Worm (Caenorhabditis elegans) whole organism, mixed stage, embryonic: ENCODE measurements around the gene dpf-2.

Source experiments
- M03D4.4 ChIP-seq: sonication (generic microtip); optimal IDR thresholded peaks from 2 replicates; lab custom pipeline; 2017; ENCODE audit warnings: mild to moderate bottlenecking, missing genetic modification characterization, missing compliant biosample characterization
- blmp-1 ChIP-seq: fragments of 150-350 bp; optimal IDR thresholded peaks from 2 replicates; lab custom pipeline; 2014; ENCODE audit warnings: missing biosample characterization, missing genetic modification characterization
- ceh-39 ChIP-seq: fragments of 150-350 bp; optimal IDR thresholded peaks from 2 replicates; lab custom pipeline; 2014; ENCODE audit warnings: missing biosample characterization, missing genetic modification characterization
- ceh-43 ChIP-seq: fragments of 200-800 bp; sonication (Bioruptor generic); optimal IDR thresholded peaks from 2 replicates; lab custom pipeline; 2018; ENCODE audit warnings: mild to moderate bottlenecking, missing genetic modification characterization, moderate library complexity, missing compliant biosample characterization
- ces-1 ChIP-seq: fragments of 150-350 bp; optimal IDR thresholded peaks from 2 replicates; lab custom pipeline; 2014; ENCODE audit warnings: missing biosample characterization, missing genetic modification reagents, missing genetic modification characterization
- cnd-1 ChIP-seq: fragments of 200-800 bp; sonication (Bioruptor generic); optimal IDR thresholded peaks from 2 replicates; lab custom pipeline; 2018; ENCODE audit warnings: mild to moderate bottlenecking, missing genetic modification characterization, missing compliant biosample characterization
- drap-1 ChIP-seq: fragments of 200-800 bp; sonication (Bioruptor generic); optimal IDR thresholded peaks from 3 replicates; lab custom pipeline; 2018; ENCODE audit warnings: mild to moderate bottlenecking, missing genetic modification characterization, missing compliant biosample characterization
- elt-1 ChIP-seq: sonication (generic microtip); optimal IDR thresholded peaks from 2 replicates; lab custom pipeline; 2017; ENCODE audit warnings: missing genetic modification characterization, mild to moderate bottlenecking, missing compliant biosample characterization, antibody characterized with exemption, moderate library complexity, borderline replicate concordance; ENCODE audit not compliant: insufficient read depth
- elt-3 ChIP-seq: fragments of 150-350 bp; optimal IDR thresholded peaks from 2 replicates; lab custom pipeline; 2014; ENCODE audit warnings: missing biosample characterization, missing genetic modification characterization
- flh-1 ChIP-seq: fragments of 200-800 bp; sonication (Bioruptor generic); optimal IDR thresholded peaks from 2 replicates; lab custom pipeline; 2018; ENCODE audit warnings: mild to moderate bottlenecking, missing genetic modification characterization, moderate library complexity, missing compliant biosample characterization
- ham-2 ChIP-seq: fragments of 200-800 bp; sonication (Bioruptor generic); optimal IDR thresholded peaks from 2 replicates; lab custom pipeline; 2018; ENCODE audit warnings: mild to moderate bottlenecking, missing genetic modification characterization, missing compliant biosample characterization
- hlh-1 ChIP-seq: fragments of 150-350 bp; optimal IDR thresholded peaks from 2 replicates; lab custom pipeline; 2014; ENCODE audit warnings: missing biosample characterization, missing genetic modification reagents, missing genetic modification characterization
- lin-13 ChIP-seq: fragments of 150-350 bp; optimal IDR thresholded peaks from 2 replicates; lab custom pipeline; 2014; ENCODE audit warnings: missing biosample characterization, missing genetic modification characterization
- mab-5 ChIP-seq: fragments of 150-350 bp; optimal IDR thresholded peaks from 2 replicates; lab custom pipeline; 2014; ENCODE audit warnings: missing biosample characterization, missing genetic modification characterization
- mep-1 ChIP-seq: fragments of 150-350 bp; optimal IDR thresholded peaks from 2 replicates; lab custom pipeline; 2017; ENCODE audit warnings: missing biosample characterization, missing genetic modification reagents, missing genetic modification characterization, inconsistent platforms
- mls-2 ChIP-seq: sonication (generic microtip); optimal IDR thresholded peaks from 2 replicates; lab custom pipeline; 2016; ENCODE audit warnings: mild to moderate bottlenecking, missing genetic modification characterization, moderate library complexity, missing compliant biosample characterization
- nhr-12 ChIP-seq: fragments of 150-350 bp; optimal IDR thresholded peaks from 2 replicates; lab custom pipeline; 2014; ENCODE audit warnings: missing biosample characterization, missing genetic modification characterization
- nhr-2 ChIP-seq: fragments of 150-350 bp; optimal IDR thresholded peaks from 2 replicates; lab custom pipeline; 2014; ENCODE audit warnings: missing biosample characterization, missing genetic modification characterization
- nhr-237 ChIP-seq: fragments of 150-350 bp; optimal IDR thresholded peaks from 2 replicates; lab custom pipeline; 2014; ENCODE audit warnings: missing biosample characterization, missing genetic modification characterization
- sem-2 ChIP-seq: fragments of 200-800 bp; sonication (Bioruptor generic); optimal IDR thresholded peaks from 2 replicates; lab custom pipeline; 2018; ENCODE audit warnings: mild to moderate bottlenecking, missing genetic modification characterization, missing compliant biosample characterization
- sptf-1 ChIP-seq: sonication (generic microtip); optimal IDR thresholded peaks from 2 replicates; lab custom pipeline; 2017; ENCODE audit warnings: mild to moderate bottlenecking, missing genetic modification characterization, moderate library complexity, missing compliant biosample characterization
- tbx-8 ChIP-seq: fragments of 200-800 bp; sonication (Bioruptor generic); optimal IDR thresholded peaks from 2 replicates; lab custom pipeline; 2018; ENCODE audit warnings: mild to moderate bottlenecking, missing genetic modification characterization, moderate library complexity, missing compliant biosample characterization
- unc-39 ChIP-seq: fragments of 150-350 bp; optimal IDR thresholded peaks from 2 replicates; lab custom pipeline; 2014; ENCODE audit warnings: missing biosample characterization, missing genetic modification characterization
- unc-62 ChIP-seq: fragments of 150-350 bp; optimal IDR thresholded peaks from 2 replicates; lab custom pipeline; 2014; ENCODE audit warnings: missing biosample characterization, missing genetic modification reagents, missing genetic modification characterization
- zip-8 ChIP-seq: fragments of 150-350 bp; optimal IDR thresholded peaks from 2 replicates; lab custom pipeline; 2014; ENCODE audit warnings: missing biosample characterization, missing genetic modification characterization
- ztf-11 ChIP-seq: fragments of 150-350 bp; optimal IDR thresholded peaks from 2 replicates; lab custom pipeline; 2014; ENCODE audit warnings: missing biosample characterization, missing genetic modification characterization

Gene dpf-2

DNA sequence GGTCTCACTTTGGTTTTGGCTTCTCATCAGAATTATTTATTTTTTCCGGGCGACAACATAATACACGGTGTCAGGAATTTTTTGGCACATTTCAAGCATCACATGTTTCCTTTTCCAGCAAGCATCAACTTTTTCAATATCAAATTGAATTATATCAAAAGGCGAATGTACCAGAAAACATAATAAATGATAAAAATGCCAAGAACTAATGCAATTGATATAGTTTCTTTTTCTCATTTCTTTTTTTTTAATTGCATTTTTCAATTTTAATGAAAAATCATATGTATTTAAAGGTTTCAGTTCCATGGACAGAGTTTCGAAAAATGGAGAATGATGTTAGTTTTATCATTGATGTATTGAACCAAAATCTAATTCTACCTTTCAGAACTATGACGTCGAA, at the start of gene dpf-2:
dpf-2 (plus strand) TSS at position 301 of the 400 bp plus-strand sequence.
- TF ChIP-seq tbx-8 (GFP tag; lab: Kevin White, UChicago) (no peak), M03D4.4 (tag; lab: Kevin White, UChicago) (no peak), drap-1 (GFP tag; lab: Kevin White, UChicago) (no peak), mab-5 (tag; lab: Kevin White, UChicago) (no peak), hlh-1 (tag; lab: Kevin White, UChicago) (no peak), sptf-1 (tag; lab: Kevin White, UChicago) (no peak), unc-39 (no peak)

DNA sequence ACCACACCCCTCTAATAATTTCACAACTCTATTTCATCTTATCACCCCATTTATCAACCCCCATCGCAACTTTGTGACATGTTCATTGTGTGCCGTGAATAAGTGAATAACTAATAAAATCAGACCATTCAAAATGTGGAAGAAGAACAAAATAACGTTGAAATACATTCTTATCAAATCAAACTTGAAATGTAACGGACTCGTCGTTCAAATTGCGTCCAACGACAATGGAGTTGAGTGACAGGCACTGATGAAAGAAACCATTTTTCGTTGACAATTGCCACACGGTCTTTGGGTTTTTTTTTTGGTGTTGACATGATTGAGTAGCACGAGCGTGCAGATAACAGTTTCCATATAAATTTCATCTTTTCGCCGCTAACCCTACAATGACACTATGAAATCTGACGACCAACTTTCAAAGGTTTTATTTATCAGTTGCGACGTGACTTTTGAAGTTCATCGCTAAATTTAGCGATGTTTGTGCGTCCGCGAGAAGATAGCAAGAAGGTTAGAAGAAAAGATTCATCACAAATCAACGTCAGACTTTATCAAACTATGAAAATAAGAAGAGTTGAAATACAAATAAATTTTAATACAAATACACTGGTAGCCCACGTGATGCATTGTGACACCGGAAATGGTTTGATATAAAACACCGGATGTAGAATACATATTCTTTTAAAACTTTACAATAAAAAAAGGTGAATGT, 48.0 kb upstream of the dpf-2 start:
- TF ChIP-seq ces-1 (no peak), sptf-1 (tag; lab: Kevin White, UChicago) (no peak), nhr-2 (tag; lab: Kevin White, UChicago) (no peak), hlh-1 (tag; lab: Kevin White, UChicago) (no peak), ceh-39 (no peak), sem-2 (GFP tag; lab: Kevin White, UChicago) (no peak), flh-1 (GFP tag; lab: Kevin White, UChicago) (no peak), mls-2 (no peak), M03D4.4 (tag; lab: Kevin White, UChicago) (no peak), blmp-1 (tag; lab: Kevin White, UChicago) (no peak), cnd-1 (no peak), tbx-8 (GFP tag; lab: Kevin White, UChicago) (no peak), ham-2 (GFP tag; lab: Kevin White, UChicago) (no peak), drap-1 (GFP tag; lab: Kevin White, UChicago) (no peak), lin-13 (tag; lab: Kevin White, UChicago) (no peak), ztf-11 (tag; lab: Kevin White, UChicago) (no peak), zip-8 (tag; lab: Kevin White, UChicago) (no peak), elt-1 (tag; lab: Kevin White, UChicago) (no peak), ceh-43 (GFP tag; lab: Kevin White, UChicago) (no peak), mep-1 (tag; lab: Kevin White, UChicago) (no peak)

DNA sequence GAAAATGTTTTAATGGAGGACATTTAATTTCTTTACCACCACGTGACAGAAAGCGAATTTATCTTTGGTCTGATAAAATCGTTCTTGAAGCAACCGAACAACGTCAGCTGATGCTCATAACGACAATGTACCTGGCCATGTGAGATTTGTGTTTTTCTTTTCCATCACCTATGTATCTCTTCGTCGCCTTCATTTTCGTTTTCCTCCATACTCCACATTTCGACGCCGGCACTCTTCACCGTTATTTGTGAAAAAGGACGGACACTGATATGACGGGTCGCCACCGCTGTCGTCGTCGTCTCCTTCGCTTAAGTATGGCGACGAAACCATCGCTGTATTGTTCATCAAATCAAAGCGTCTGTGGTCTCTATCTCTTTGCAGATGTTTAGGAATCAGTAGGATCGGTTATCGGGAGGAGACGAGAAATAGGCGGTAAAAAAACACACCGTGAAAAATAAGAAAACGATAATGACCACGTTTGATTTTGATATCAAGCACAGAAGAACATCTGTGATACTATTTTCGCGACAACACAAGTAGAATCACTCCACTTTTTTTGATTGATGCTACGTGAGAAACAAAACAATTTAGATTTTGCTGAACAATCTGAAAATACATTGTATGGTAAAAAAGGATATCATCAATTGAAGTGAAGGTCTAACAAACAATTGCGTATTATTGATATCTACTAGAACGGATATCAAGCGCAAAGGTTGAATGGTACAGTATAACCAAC, 44.6 kb upstream of the dpf-2 start:
- TF ChIP-seq unc-39: no peak

DNA sequence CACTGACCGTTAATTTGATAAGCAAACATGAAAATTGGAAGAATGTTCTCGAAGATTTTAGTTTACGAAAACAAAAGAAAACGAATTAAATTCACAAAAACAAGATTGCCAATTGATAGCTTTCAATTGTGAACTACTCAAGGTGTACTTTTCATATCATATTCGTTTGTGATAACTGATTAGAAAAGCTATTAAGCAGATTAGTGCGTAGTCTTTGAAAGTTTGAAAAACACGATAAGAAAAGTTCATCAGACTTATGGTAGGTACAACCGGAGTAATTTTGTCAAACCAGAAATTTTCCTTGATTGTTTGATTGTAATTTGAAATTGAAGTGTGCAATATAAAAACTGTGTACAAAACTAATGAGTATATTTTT, 44.1 kb upstream of the dpf-2 start:
- no peak for TF ChIP-seq lin-13 (tag; lab: Kevin White, UChicago)
- no peak for TF ChIP-seq nhr-12 (tag; lab: Kevin White, UChicago)
- TF ChIP-seq nhr-237 (tag; lab: Kevin White, UChicago): no peak

DNA sequence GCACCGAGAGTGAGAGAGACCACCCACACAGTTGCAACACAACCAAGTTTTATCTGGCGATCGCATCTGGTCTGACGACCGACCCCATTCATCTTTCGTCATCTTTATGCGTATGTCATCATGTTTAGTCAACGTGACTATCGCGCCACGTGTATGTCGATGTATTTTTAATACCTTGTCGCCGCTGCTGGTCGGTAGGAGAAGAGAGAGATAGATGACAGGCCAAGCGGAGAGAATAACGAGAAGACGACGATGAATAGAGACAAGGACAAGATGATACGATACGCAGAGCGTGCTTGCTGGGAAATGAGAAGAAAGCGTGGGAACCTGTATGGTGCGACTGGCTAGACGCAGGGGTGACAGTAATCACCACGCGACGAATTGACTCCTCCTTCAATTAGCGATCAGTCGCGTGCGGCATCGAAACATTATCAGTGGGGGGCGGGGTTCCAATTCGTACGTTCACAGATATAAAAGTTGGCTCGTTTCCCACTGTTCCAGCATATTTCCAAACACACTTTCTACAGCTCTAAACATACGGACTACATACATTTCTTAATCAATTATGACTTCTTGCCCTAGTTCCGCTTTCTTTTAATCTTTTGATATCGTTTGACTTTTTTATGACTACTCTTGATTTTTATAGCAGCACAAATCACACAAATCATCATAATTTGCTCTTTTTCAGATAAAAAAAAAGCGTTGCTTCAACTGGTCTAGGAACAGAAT, 41.1 kb upstream of the dpf-2 start, which contains the start of gene tatn-1:
tatn-1 (plus strand) TSS at position 689 of the 729 bp plus-strand sequence.
- TF ChIP-seq nhr-12 (tag; lab: Kevin White, UChicago) (no peak), nhr-2 (tag; lab: Kevin White, UChicago) (peak; percentile 13), elt-3 (peak; percentile 89), mep-1 (tag; lab: Kevin White, UChicago) (peak; percentile 23), sem-2 (GFP tag; lab: Kevin White, UChicago) (no peak), ham-2 (GFP tag; lab: Kevin White, UChicago) (peak; percentile 88), elt-1 (tag; lab: Kevin White, UChicago) (peak; percentile 93), ztf-11 (tag; lab: Kevin White, UChicago) (no peak), unc-62 (GFP tag; lab: Kevin White, UChicago) (peak; percentile 91), cnd-1 (no peak)
- TF ChIP-seq, all 35 proteins: peak for 6
